Worm (Caenorhabditis elegans) whole organism, L1 larva: ENCODE results near the gene C27D6.3.

Experiments used
- C16A3.4 ChIP-seq: fragments of 150-350 bp; optimal IDR thresholded peaks from 2 replicates; lab custom pipeline; 2014; ENCODE audit warnings: missing biosample characterization, missing genetic modification characterization
- C34B4.2 ChIP-seq: sonication (generic microtip); optimal IDR thresholded peaks from 2 replicates; lab custom pipeline; 2017; ENCODE audit warnings: mild to moderate bottlenecking, missing genetic modification characterization, missing compliant biosample characterization
- aha-1 ChIP-seq: fragments of 150-350 bp; optimal IDR thresholded peaks from 2 replicates; lab custom pipeline; 2014; ENCODE audit warnings: missing biosample characterization, missing genetic modification characterization
- ama-1 ChIP-seq: fragments of 150-350 bp; optimal IDR thresholded peaks from 2 replicates; lab custom pipeline; 2014
- ceh-63 ChIP-seq: fragments of 200-800 bp; sonication (Bioruptor generic); optimal IDR thresholded peaks from 2 replicates; lab custom pipeline; 2018; ENCODE audit warnings: mild to moderate bottlenecking, missing genetic modification characterization, missing compliant biosample characterization
- ceh-82 ChIP-seq, 3 experiments: fragments of 150-350 bp in 1 of 3; sonication (generic microtip) in 2 of 3; optimal IDR thresholded peaks; 2 replicates each; lab custom pipeline; 2014 to 2017; ENCODE audit warnings: missing biosample characterization in 3 of 3, missing genetic modification characterization in 3 of 3
- ceh-88 ChIP-seq: fragments of 200-800 bp; sonication (Bioruptor generic); IDR thresholded peaks from 2 replicates; pipeline ENCODE4 v1.3.6; 2022; ENCODE audit warnings: missing genetic modification characterization, missing compliant biosample characterization
- dpl-1 ChIP-seq, 3 experiments: fragments of 150-350 bp in 2 of 3; sonication (generic microtip) in 1 of 3; optimal IDR thresholded peaks; 2 replicates each; lab custom pipeline; 2014 to 2017; ENCODE audit warnings: missing biosample characterization in 3 of 3, missing genetic modification characterization in 3 of 3, missing genetic modification reagents in 3 of 3
- dsc-1 ChIP-seq: sonication (generic microtip); optimal IDR thresholded peaks from 2 replicates; lab custom pipeline; 2016; ENCODE audit warnings: mild to moderate bottlenecking, missing genetic modification characterization, missing compliant biosample characterization
- efl-1 ChIP-seq, 4 experiments: fragments of 150-350 bp; optimal IDR thresholded peaks in 3 of 4; peaks in 1 of 4; 1 replicate in 1 of 4; 2 replicates in 3 of 4; lab custom pipeline; 2014; ENCODE audit warnings: missing biosample characterization in 2 of 4, missing genetic modification characterization in 2 of 4, missing genetic modification reagents in 2 of 4
- egl-13 ChIP-seq: sonication (generic microtip); optimal IDR thresholded peaks from 2 replicates; lab custom pipeline; 2016; ENCODE audit warnings: missing genotype, missing genetic modification reagents, missing genetic modification characterization, missing compliant biosample characterization
- elt-2 ChIP-seq: sonication (generic microtip); optimal IDR thresholded peaks from 2 replicates; lab custom pipeline; 2016; ENCODE audit warnings: missing genetic modification characterization, mild to moderate bottlenecking, inconsistent platforms, missing compliant biosample characterization, missing genetic modification reagents
- elt-3 ChIP-seq, 6 experiments: fragments of 150-350 bp in 1 of 6; sonication (generic microtip); optimal IDR thresholded peaks; 2 replicates each; lab custom pipeline; 2017 to 2018; ENCODE audit warnings: missing biosample characterization in 6 of 6, missing genetic modification characterization in 6 of 6, inconsistent platforms in 1 of 6
- ets-5 ChIP-seq: fragments of 200-800 bp; sonication (Bioruptor generic); IDR thresholded peaks from 2 replicates; pipeline ENCODE4 v1.3.6; 2022; ENCODE audit warnings: missing genetic modification characterization, missing compliant biosample characterization
- fkh-10 ChIP-seq: sonication (generic microtip); optimal IDR thresholded peaks from 2 replicates; lab custom pipeline; 2017; ENCODE audit warnings: missing biosample characterization, missing genetic modification reagents, missing genetic modification characterization
- fkh-4 ChIP-seq: sonication (generic microtip); optimal IDR thresholded peaks from 2 replicates; lab custom pipeline; 2016; ENCODE audit warnings: missing compliant biosample characterization, missing genetic modification characterization, borderline replicate concordance
- fkh-8 ChIP-seq: sonication (generic microtip); optimal IDR thresholded peaks from 2 replicates; lab custom pipeline; 2016; ENCODE audit warnings: mild to moderate bottlenecking, missing genetic modification characterization, missing compliant biosample characterization
- fos-1 ChIP-seq: fragments of 150-350 bp; optimal IDR thresholded peaks from 2 replicates; lab custom pipeline; 2014; ENCODE audit warnings: missing biosample characterization, missing genetic modification characterization
- grh-1 ChIP-seq: fragments of 200-800 bp; sonication (Bioruptor generic); IDR thresholded peaks from 2 replicates; pipeline ENCODE4 v1.3.6; 2022; ENCODE audit warnings: missing genetic modification reagents, missing genetic modification characterization, missing compliant biosample characterization
- irx-1 ChIP-seq: sonication (generic microtip); optimal IDR thresholded peaks from 2 replicates; lab custom pipeline; 2016; ENCODE audit warnings: missing genetic modification characterization, missing compliant biosample characterization
- jun-1 ChIP-seq: fragments of 150-350 bp; optimal IDR thresholded peaks from 2 replicates; lab custom pipeline; 2014; ENCODE audit warnings: missing biosample characterization, missing genetic modification reagents, missing genetic modification characterization
- lin-13 ChIP-seq: fragments of 150-350 bp; optimal IDR thresholded peaks from 2 replicates; lab custom pipeline; 2014; ENCODE audit warnings: missing biosample characterization, missing genetic modification reagents, missing genetic modification characterization
- lin-14 ChIP-seq: fragments of 200-800 bp; sonication (Bioruptor generic); optimal IDR thresholded peaks from 2 replicates; lab custom pipeline; 2018; ENCODE audit warnings: mild to moderate bottlenecking, missing genetic modification characterization, moderate library complexity, missing compliant biosample characterization
- lin-35 ChIP-seq, 2 experiments: fragments of 150-350 bp; optimal IDR thresholded peaks; 2 replicates each; lab custom pipeline; 2014; ENCODE audit warnings: missing biosample characterization in 2 of 2, missing genetic modification characterization in 2 of 2, missing genetic modification reagents in 2 of 2
- lir-3 ChIP-seq: sonication (generic microtip); optimal IDR thresholded peaks from 2 replicates; lab custom pipeline; 2016; ENCODE audit warnings: mild to moderate bottlenecking, missing genetic modification characterization, moderate library complexity, missing compliant biosample characterization; ENCODE audit not compliant: poor library complexity
- lsy-2 ChIP-seq, 2 experiments: fragments of 150-350 bp; optimal IDR thresholded peaks; 2 replicates each; lab custom pipeline; 2014; ENCODE audit warnings: missing biosample characterization in 2 of 2, missing genetic modification characterization in 2 of 2
- mdl-1 ChIP-seq, 2 experiments: fragments of 150-350 bp; optimal IDR thresholded peaks; 2 replicates each; lab custom pipeline; 2014 to 2017; ENCODE audit warnings: missing biosample characterization in 2 of 2, missing genetic modification characterization in 2 of 2, inconsistent platforms in 1 of 2
- mef-2 ChIP-seq: fragments of 150-350 bp; optimal IDR thresholded peaks from 2 replicates; lab custom pipeline; 2014; ENCODE audit warnings: missing biosample characterization, missing genetic modification characterization
- mep-1 ChIP-seq: fragments of 150-350 bp; optimal IDR thresholded peaks from 2 replicates; lab custom pipeline; 2014; ENCODE audit warnings: missing biosample characterization, missing genetic modification characterization
- nhr-11 ChIP-seq: fragments of 150-350 bp; optimal IDR thresholded peaks from 2 replicates; lab custom pipeline; 2014; ENCODE audit warnings: missing biosample characterization, missing genetic modification characterization
- nhr-19 ChIP-seq: fragments of 200-800 bp; sonication (Bioruptor generic); conservative IDR thresholded peaks from 2 replicates; pipeline ENCODE4 v1.3.6; 2022; ENCODE audit warnings: missing genetic modification characterization, missing compliant biosample characterization
- nhr-20 ChIP-seq: sonication (generic microtip); optimal IDR thresholded peaks from 2 replicates; lab custom pipeline; 2016; ENCODE audit warnings: mild to moderate bottlenecking, missing genetic modification characterization, missing compliant biosample characterization
- nhr-237 ChIP-seq: fragments of 150-350 bp; optimal IDR thresholded peaks from 2 replicates; lab custom pipeline; 2014; ENCODE audit warnings: missing biosample characterization, missing genetic modification characterization
- nhr-47 ChIP-seq: sonication (generic microtip); optimal IDR thresholded peaks from 2 replicates; lab custom pipeline; 2016; ENCODE audit warnings: mild to moderate bottlenecking, missing genetic modification characterization, moderate library complexity, missing compliant biosample characterization
- nhr-71 ChIP-seq: sonication (generic microtip); optimal IDR thresholded peaks from 2 replicates; lab custom pipeline; 2016; ENCODE audit warnings: mild to moderate bottlenecking, missing genetic modification characterization, moderate library complexity, missing compliant biosample characterization
- nhr-85 ChIP-seq: sonication (generic microtip); peaks from one replicate; lab custom pipeline; 2016; ENCODE audit warnings: missing genetic modification characterization, inconsistent platforms, missing compliant biosample characterization
- nhr-90 ChIP-seq: sonication (generic microtip); optimal IDR thresholded peaks from 2 replicates; lab custom pipeline; 2016; ENCODE audit warnings: mild to moderate bottlenecking, missing genetic modification characterization, missing compliant biosample characterization; ENCODE audit not compliant: poor library complexity
- pqm-1 ChIP-seq: sonication (generic microtip); optimal IDR thresholded peaks from 3 replicates; lab custom pipeline; 2017; ENCODE audit warnings: missing biosample characterization, missing genetic modification characterization
- rnt-1 ChIP-seq: sonication (generic microtip); optimal IDR thresholded peaks from 2 replicates; lab custom pipeline; 2016; ENCODE audit warnings: mild to moderate bottlenecking, missing genetic modification characterization, moderate library complexity, missing compliant biosample characterization
- snpc-4 ChIP-seq: fragments of 150-350 bp; optimal IDR thresholded peaks from 2 replicates; lab custom pipeline; 2014; ENCODE audit warnings: missing biosample characterization, missing genetic modification characterization
- snu-23 ChIP-seq: sonication (generic microtip); optimal IDR thresholded peaks from 2 replicates; lab custom pipeline; 2016; ENCODE audit warnings: missing genetic modification characterization, missing compliant biosample characterization
- sup-37 ChIP-seq: fragments of 200-800 bp; sonication (Bioruptor generic); optimal IDR thresholded peaks from 2 replicates; lab custom pipeline; 2018; ENCODE audit warnings: mild to moderate bottlenecking, missing genetic modification characterization, missing compliant biosample characterization
- swsn-7 ChIP-seq: sonication (generic microtip); optimal IDR thresholded peaks from 2 replicates; lab custom pipeline; 2016; ENCODE audit warnings: missing genetic modification characterization, missing compliant biosample characterization
- tbx-2 ChIP-seq: sonication (generic microtip); optimal IDR thresholded peaks from 2 replicates; lab custom pipeline; 2016; ENCODE audit warnings: missing genetic modification characterization, missing compliant biosample characterization
- unc-130 ChIP-seq: fragments of 150-350 bp; optimal IDR thresholded peaks from 2 replicates; lab custom pipeline; 2017; ENCODE audit warnings: missing biosample characterization, missing genetic modification characterization, inconsistent platforms
- unc-62 ChIP-seq: fragments of 150-350 bp; optimal IDR thresholded peaks from 2 replicates; lab custom pipeline; 2014; ENCODE audit warnings: missing biosample characterization, missing genetic modification reagents, missing genetic modification characterization
- xbp-1 ChIP-seq: sonication (generic microtip); optimal IDR thresholded peaks from 2 replicates; lab custom pipeline; 2016; ENCODE audit warnings: missing genetic modification characterization, missing compliant biosample characterization
- ztf-4 ChIP-seq: fragments of 150-350 bp; optimal IDR thresholded peaks from 2 replicates; lab custom pipeline; 2014; ENCODE audit warnings: missing biosample characterization, missing genetic modification characterization

Gene C27D6.3

ce11 chrII:5182451-5182850 lies 8.2 kb upstream of the C27D6.3 start:
- TF ChIP-seq tbx-2 (tag; lab: Kevin White, UChicago): peak; percentile 30
- TF ChIP-seq nhr-20 (tag; lab: Kevin White, UChicago): peak; percentile 80
- TF ChIP-seq jun-1 (tag; lab: Kevin White, UChicago): peak; percentile 53
- TF ChIP-seq unc-62 (GFP tag; lab: Kevin White, UChicago): no peak
- TF ChIP-seq ceh-63 (GFP tag; lab: Kevin White, UChicago): no peak
- peak; percentile 2 for TF ChIP-seq mef-2 (tag; lab: Kevin White, UChicago)
- TF ChIP-seq lsy-2 (tag; optimal IDR thresholded peaks at IDR 0.05; lab: Kevin White, UChicago): peak; percentile 57 to 67
- peak in 2 of 6 experiments; percentile 6 to 20 for TF ChIP-seq elt-3 (tag; optimal IDR thresholded peaks at IDR 0.05; lab: Kevin White, UChicago)
- TF ChIP-seq egl-13: peak; percentile 41
- TF ChIP-seq elt-2 (tag; lab: Kevin White, UChicago): peak; percentile 97
- TF ChIP-seq swsn-7 (tag; lab: Kevin White, UChicago): peak; percentile 57
- peak; percentile 85 for TF ChIP-seq nhr-85 (tag; lab: Kevin White, UChicago)
- TF ChIP-seq nhr-237: no peak
- peak; percentile 56 for TF ChIP-seq pqm-1 (tag; lab: Kevin White, UChicago)
- TF ChIP-seq fkh-4: no peak
- no peak for TF ChIP-seq fkh-10 (GFP tag; lab: Kevin White, UChicago)
- no peak for TF ChIP-seq C34B4.2 (tag; lab: Kevin White, UChicago)
- TF ChIP-seq nhr-71 (tag; lab: Kevin White, UChicago): peak; percentile 83
- TF ChIP-seq nhr-11: no peak
- peak; percentile 43 to 46 for TF ChIP-seq efl-1 (optimal IDR thresholded peaks at IDR 0.05; lab: Kevin White, UChicago)
- peak in 1 of 2 experiments; percentile 90 for TF ChIP-seq efl-1 (GFP tag; optimal IDR thresholded peaks at IDR 0.05 in 1 of 2; lab: Kevin White, UChicago)
- no peak for TF ChIP-seq grh-1 (GFP tag; lab: Robert Waterston, UW)
- peak; percentile 54 for TF ChIP-seq rnt-1 (tag; lab: Kevin White, UChicago)
- peak; percentile 63 for TF ChIP-seq nhr-19 (GFP tag; lab: Robert Waterston, UW)
- peak; percentile 74 for TF ChIP-seq snu-23
- peak in 2 of 3 experiments; percentile 35 to 36 for TF ChIP-seq ceh-82 (tag; optimal IDR thresholded peaks at IDR 0.05; lab: Kevin White, UChicago)
- peak; percentile 9 for TF ChIP-seq irx-1 (tag; lab: Kevin White, UChicago)
- TF ChIP-seq xbp-1 (tag; lab: Kevin White, UChicago): peak; percentile 69
- TF ChIP-seq unc-130 (tag; lab: Kevin White, UChicago): peak; percentile 33
- peak; percentile 45 for TF ChIP-seq nhr-90 (tag; lab: Kevin White, UChicago)
- TF ChIP-seq lin-14 (GFP tag; lab: Kevin White, UChicago): peak; percentile 82
- TF ChIP-seq fkh-8 (tag; lab: Kevin White, UChicago): peak; percentile 66
- TF ChIP-seq ets-5 (GFP tag; lab: Robert Waterston, UW): no peak
- TF ChIP-seq ztf-4 (tag; lab: Kevin White, UChicago): peak; percentile 71
- peak; percentile 77 for TF ChIP-seq mep-1 (tag; lab: Kevin White, UChicago)
- TF ChIP-seq C16A3.4 (tag; lab: Kevin White, UChicago): peak; percentile 15
- TF ChIP-seq fos-1 (tag; lab: Kevin White, UChicago): no peak
- TF ChIP-seq dpl-1 (GFP tag; optimal IDR thresholded peaks at IDR 0.05; lab: Kevin White, UChicago): peak in 2 of 3 experiments; percentile 5 to 35
- peak; percentile 73 for TF ChIP-seq nhr-47 (tag; lab: Kevin White, UChicago)
- peak; percentile 38 for TF ChIP-seq lin-13 (GFP tag; lab: Kevin White, UChicago)
- TF ChIP-seq lin-35 (GFP tag; optimal IDR thresholded peaks at IDR 0.05; lab: Kevin White, UChicago): peak; percentile 58 to 76
- TF ChIP-seq ceh-88 (GFP tag; lab: Robert Waterston, UW): no peak
- peak; percentile 34 for TF ChIP-seq dsc-1 (tag; lab: Kevin White, UChicago)
- TF ChIP-seq lir-3 (tag; lab: Kevin White, UChicago): peak; percentile 53
- TF ChIP-seq aha-1 (tag; lab: Kevin White, UChicago): no peak
- no peak for TF ChIP-seq sup-37 (GFP tag; lab: Kevin White, UChicago)
- peak in 1 of 2 experiments; percentile 80 for TF ChIP-seq mdl-1 (tag; optimal IDR thresholded peaks at IDR 0.05; lab: Kevin White, UChicago)
- peak; percentile 48 for TF ChIP-seq ama-1 (lab: Kevin White, UChicago)
- peak; percentile 30 for TF ChIP-seq snpc-4
